Worm (Caenorhabditis elegans): ENCODE measurements around the gene shk-1.

ce11 chrII:9759382-9759781 is 1.4 kb downstream of the shk-1 start:
- TF ChIP-seq flt-1 (GFP tag; IDR thresholded peaks at IDR 0.05) (no peak), ama-1 (optimal IDR thresholded peaks at IDR 0.05) (no peak), tbx-11 (GFP tag; IDR thresholded peaks at IDR 0.05) (no peak), pes-1 (GFP tag; IDR thresholded peaks at IDR 0.05) (no peak), scrt-1 (GFP tag; IDR thresholded peaks at IDR 0.05) (no peak), hnd-1 (tag; optimal IDR thresholded peaks at IDR 0.05) (no peak)

Measured in whole organism, early embryonic.